Fruit fly (Drosophila melanogaster) whole organism, embryonic: ENCODE measurements around the gene CG43052.

ENCODE experiments used
- ATbp ChIP-seq: fragments of 200-800 bp; sonication (Bioruptor generic); optimal IDR thresholded peaks from 2 replicates; lab custom pipeline; 2017; ENCODE audit warnings: missing biosample characterization, mild to moderate bottlenecking, missing genetic modification characterization, missing genetic modification reagents
- C15 ChIP-seq: fragments of 200-800 bp; sonication (Bioruptor generic); IDR thresholded peaks from 3 replicates; pipeline ENCODE4 v1.3.6; 2022; ENCODE audit warnings: missing biosample characterization, missing genetic modification characterization
- CG12744 ChIP-seq: fragments of 200-800 bp; sonication (Bioruptor generic); optimal IDR thresholded peaks from 2 replicates; lab custom pipeline; 2016; ENCODE audit warnings: missing biosample characterization, missing genetic modification characterization
- CG13287 ChIP-seq: fragments of 200-800 bp; sonication (Bioruptor generic); IDR thresholded peaks from 2 replicates; pipeline ENCODE4 v1.3.6; 2022; ENCODE audit warnings: missing biosample characterization, missing genetic modification characterization; ENCODE audit not compliant: partially characterized antibody
- CG15601 ChIP-seq: fragments of 200-800 bp; sonication (Bioruptor generic); optimal IDR thresholded peaks from 3 replicates; lab custom pipeline; 2019; ENCODE audit warnings: missing biosample characterization, mild to moderate bottlenecking, missing genetic modification characterization, moderate library complexity
- CG1647 ChIP-seq: fragments of 200-800 bp; sonication (Bioruptor generic); optimal IDR thresholded peaks from 3 replicates; lab custom pipeline; 2016; ENCODE audit warnings: missing biosample characterization, missing genetic modification characterization
- CG16815 ChIP-seq: fragments of 200-800 bp; sonication (Bioruptor generic); optimal IDR thresholded peaks from 3 replicates; lab custom pipeline; 2017; ENCODE audit warnings: missing biosample characterization, mild to moderate bottlenecking, missing genetic modification characterization
- CG17359 ChIP-seq: fragments of 200-800 bp; sonication (Bioruptor generic); optimal IDR thresholded peaks from 3 replicates; lab custom pipeline; 2018; ENCODE audit warnings: missing biosample characterization, mild to moderate bottlenecking, missing genetic modification characterization, moderate library complexity
- CG18619 ChIP-seq: fragments of 200-800 bp; sonication (Bioruptor generic); optimal IDR thresholded peaks from 3 replicates; lab custom pipeline; 2017; ENCODE audit warnings: missing biosample characterization, mild to moderate bottlenecking, missing genetic modification characterization
- CG2678 ChIP-seq: fragments of 200-800 bp; sonication (Bioruptor generic); optimal IDR thresholded peaks from 3 replicates; lab custom pipeline; 2019; ENCODE audit warnings: missing biosample characterization, mild to moderate bottlenecking, missing genetic modification characterization, moderate library complexity
- CG2875 ChIP-seq: fragments of 200-800 bp; sonication (Bioruptor generic); optimal IDR thresholded peaks from 2 replicates; lab custom pipeline; 2017; ENCODE audit warnings: missing biosample characterization, mild to moderate bottlenecking, missing genetic modification characterization, missing genetic modification reagents
- CG3995 ChIP-seq: fragments of 200-800 bp; sonication (Bioruptor generic); optimal IDR thresholded peaks from 3 replicates; lab custom pipeline; 2016; ENCODE audit warnings: missing biosample characterization, missing genetic modification characterization
- CG4328 ChIP-seq: fragments of 200-800 bp; sonication (Bioruptor generic); optimal IDR thresholded peaks from 3 replicates; lab custom pipeline; 2017; ENCODE audit warnings: missing biosample characterization, missing genetic modification reagents, missing genetic modification characterization
- CG7271 ChIP-seq: fragments of 200-800 bp; sonication (Bioruptor generic); optimal IDR thresholded peaks from 2 replicates; lab custom pipeline; 2018; ENCODE audit warnings: missing biosample characterization, mild to moderate bottlenecking, missing genetic modification characterization, moderate library complexity
- CG7928 ChIP-seq: fragments of 200-800 bp; sonication (Bioruptor generic); optimal IDR thresholded peaks from 2 replicates; lab custom pipeline; 2017; ENCODE audit warnings: missing biosample characterization, mild to moderate bottlenecking, missing genetic modification characterization
- CG9215 ChIP-seq: fragments of 200-800 bp; sonication (Bioruptor generic); IDR thresholded peaks from 2 replicates; pipeline ENCODE4 v1.3.6; 2022; ENCODE audit warnings: missing biosample characterization, missing genetic modification characterization
- Camta ChIP-seq: fragments of 200-800 bp; sonication (Bioruptor generic); optimal IDR thresholded peaks from 2 replicates; lab custom pipeline; 2016; ENCODE audit warnings: missing biosample characterization, missing genetic modification characterization
- E2f2 ChIP-seq: fragments of 200-800 bp; sonication (Bioruptor generic); IDR thresholded peaks from 2 replicates; pipeline ENCODE4 v1.3.6; 2022; ENCODE audit warnings: missing biosample characterization, missing genetic modification characterization
- HLH4C ChIP-seq: fragments of 200-800 bp; sonication (Bioruptor generic); IDR thresholded peaks from 3 replicates; pipeline ENCODE4 v1.3.6; 2022; ENCODE audit warnings: missing biosample characterization, missing genetic modification characterization; ENCODE audit not compliant: partially characterized antibody
- Hand ChIP-seq: fragments of 200-800 bp; sonication (Bioruptor generic); optimal IDR thresholded peaks from 2 replicates; lab custom pipeline; 2017; ENCODE audit warnings: mild to moderate bottlenecking, missing biosample characterization, missing genetic modification reagents, missing genetic modification characterization
- MESR4 ChIP-seq: fragments of 200-800 bp; sonication (Bioruptor generic); optimal IDR thresholded peaks from 2 replicates; lab custom pipeline; 2018; ENCODE audit warnings: missing biosample characterization, mild to moderate bottlenecking, missing genetic modification characterization, moderate library complexity
- Myb ChIP-seq: fragments of 200-800 bp; sonication (Bioruptor generic); optimal IDR thresholded peaks from 2 replicates; lab custom pipeline; 2016; ENCODE audit warnings: missing biosample characterization, missing genetic modification characterization
- NK7.1 ChIP-seq: fragments of 200-800 bp; sonication (Bioruptor generic); optimal IDR thresholded peaks from 3 replicates; lab custom pipeline; 2016; ENCODE audit warnings: missing biosample characterization, missing genetic modification characterization
- Opbp ChIP-seq: fragments of 200-800 bp; sonication (Bioruptor generic); IDR thresholded peaks from 3 replicates; pipeline ENCODE4 v1.3.6; 2022; ENCODE audit warnings: missing biosample characterization, missing genetic modification characterization; ENCODE audit not compliant: partially characterized antibody
- Rfx ChIP-seq: fragments of 200-800 bp; sonication (Bioruptor generic); IDR thresholded peaks from 2 replicates; pipeline ENCODE4 v1.3.6; 2022; ENCODE audit warnings: missing biosample characterization, missing genetic modification characterization
- Sry-β ChIP-seq: fragments of 200-800 bp; sonication (Bioruptor generic); optimal IDR thresholded peaks from 2 replicates; lab custom pipeline; 2018; ENCODE audit warnings: missing biosample characterization, mild to moderate bottlenecking, missing genetic modification characterization, moderate library complexity
- ac ChIP-seq: fragments of 200-800 bp; sonication (Bioruptor generic); optimal IDR thresholded peaks from 3 replicates; lab custom pipeline; 2017; ENCODE audit warnings: missing biosample characterization, mild to moderate bottlenecking, missing genetic modification characterization
- bsh ChIP-seq, 2 experiments: fragments of 200-800 bp; sonication (Bioruptor generic); optimal IDR thresholded peaks; 2 replicates each; lab custom pipeline; 2017 to 2018; ENCODE audit warnings: mild to moderate bottlenecking in 2 of 2, missing biosample characterization in 2 of 2, missing genetic modification characterization in 2 of 2, moderate library complexity in 1 of 2
- caup ChIP-seq: fragments of 200-800 bp; sonication (Bioruptor generic); optimal IDR thresholded peaks from 3 replicates; lab custom pipeline; 2017; ENCODE audit warnings: missing biosample characterization, mild to moderate bottlenecking, missing genetic modification characterization, moderate library complexity; ENCODE audit not compliant: severe bottlenecking
- crol ChIP-seq: fragments of 200-800 bp; sonication (Bioruptor generic); IDR thresholded peaks from 2 replicates; pipeline ENCODE4 v1.3.6; 2022; ENCODE audit warnings: missing biosample characterization, missing genetic modification characterization
- gt ChIP-seq: fragments of 200-800 bp; sonication (Bioruptor generic); IDR thresholded peaks from 2 replicates; pipeline ENCODE4 v1.3.6; 2022; ENCODE audit warnings: missing biosample characterization, missing genetic modification characterization
- hbn ChIP-seq: fragments of 200-800 bp; sonication (Bioruptor generic); IDR thresholded peaks from 2 replicates; pipeline ENCODE4 v1.3.6; 2022; ENCODE audit warnings: missing biosample characterization, missing genetic modification characterization; ENCODE audit not compliant: partially characterized antibody
- jing ChIP-seq: fragments of 200-800 bp; sonication (Bioruptor generic); optimal IDR thresholded peaks from 2 replicates; lab custom pipeline; 2018; ENCODE audit warnings: missing biosample characterization, mild to moderate bottlenecking, missing genetic modification characterization
- lmd ChIP-seq: fragments of 200-800 bp; sonication (Bioruptor generic); IDR thresholded peaks from 2 replicates; pipeline ENCODE4 v1.3.6; 2022; ENCODE audit warnings: missing biosample characterization, missing genetic modification characterization
- peb ChIP-seq: fragments of 200-800 bp; sonication (Bioruptor generic); IDR thresholded peaks from 2 replicates; pipeline ENCODE4 v1.3.6; 2022; ENCODE audit warnings: missing biosample characterization, missing genetic modification characterization
- prd ChIP-seq, 3 experiments: fragments of >200 bp in 2 of 3; fragments of 200-800 bp in 1 of 3; sonication (Bioruptor generic) in 1 of 3; optimal IDR thresholded peaks in 2 of 3; IDR thresholded peaks in 1 of 3; 2 replicates in 2 of 3; 3 replicates in 1 of 3; pipeline versions ENCODE4 v1.3.6 to Lab custom; 2017 to 2022; ENCODE audit warnings: missing biosample characterization in 1 of 3, missing genetic modification characterization in 1 of 3
- repo ChIP-seq: fragments of 200-800 bp; sonication (Bioruptor generic); optimal IDR thresholded peaks from 2 replicates; lab custom pipeline; 2016; ENCODE audit warnings: missing biosample characterization, missing genetic modification characterization
- run ChIP-seq: fragments of 200-800 bp; sonication (Bioruptor generic); optimal IDR thresholded peaks from 3 replicates; lab custom pipeline; 2018; ENCODE audit warnings: missing biosample characterization, mild to moderate bottlenecking, missing genetic modification characterization
- schlank ChIP-seq: fragments of 200-800 bp; sonication (Bioruptor generic); optimal IDR thresholded peaks from 2 replicates; lab custom pipeline; 2018; ENCODE audit warnings: missing biosample characterization, mild to moderate bottlenecking, missing genetic modification characterization
- sd ChIP-seq: fragments of 200-800 bp; sonication (Bioruptor generic); optimal IDR thresholded peaks from 3 replicates; lab custom pipeline; 2018; ENCODE audit warnings: missing biosample characterization, mild to moderate bottlenecking, missing genetic modification characterization, moderate library complexity
- sens ChIP-seq: fragments of 200-800 bp; sonication (Bioruptor generic); peaks from one replicate; lab custom pipeline; 2016; ENCODE audit warnings: missing biosample characterization, missing genetic modification characterization
- so ChIP-seq: fragments of 200-800 bp; sonication (Bioruptor generic); IDR thresholded peaks from 3 replicates; pipeline ENCODE4 v1.3.6; 2022; ENCODE audit warnings: missing biosample characterization, missing genetic modification characterization
- sqz ChIP-seq: fragments of 200-800 bp; sonication (Bioruptor generic); optimal IDR thresholded peaks from 3 replicates; lab custom pipeline; 2018; ENCODE audit warnings: missing biosample characterization, mild to moderate bottlenecking, missing genetic modification characterization
- unc-4 ChIP-seq: fragments of 200-800 bp; sonication (Bioruptor generic); IDR thresholded peaks from 2 replicates; pipeline ENCODE4 v1.3.6; 2022; ENCODE audit warnings: missing biosample characterization, missing genetic modification characterization; ENCODE audit not compliant: partially characterized antibody
- usp ChIP-seq: fragments of >200 bp; optimal IDR thresholded peaks from 2 replicates; lab custom pipeline; 2017; ENCODE audit warnings: missing biosample characterization, missing genetic modification characterization
- z ChIP-seq: fragments of 200-800 bp; sonication (Bioruptor generic); IDR thresholded peaks from 3 replicates; pipeline ENCODE4 v1.3.6; 2022; ENCODE audit warnings: missing biosample characterization, missing genetic modification characterization

Gene CG43052

dm6 chr2L:14351441-14352127, at the start of gene CG43052:
Gene CG43052 (plus strand): TSS chr2L:14352077.
- TF ChIP-seq CG1647 (GFP tag; lab: Kevin White, UChicago): no peak
- no peak for TF ChIP-seq sqz
- no peak for TF ChIP-seq so (GFP tag; lab: Robert Waterston, UW)
- no peak for TF ChIP-seq ac (GFP tag; lab: Kevin White, UChicago)
- 0 out of 2 replicates have a peak, but pooled peaks have one; percentile 12 for TF ChIP-seq CG13287 (GFP tag; lab: Robert Waterston, UW)
- no peak for TF ChIP-seq CG12744
- no peak for TF ChIP-seq peb (GFP tag; lab: Robert Waterston, UW)
- TF ChIP-seq hbn (GFP tag; lab: Robert Waterston, UW): no peak
- no peak for TF ChIP-seq gt (GFP tag; lab: Robert Waterston, UW)
- TF ChIP-seq Sry-β (GFP tag; lab: Kevin White, UChicago): no peak
- no peak for TF ChIP-seq CG7928 (GFP tag; lab: Kevin White, UChicago)
- peak; percentile 89 for TF ChIP-seq CG3995 (GFP tag; lab: Kevin White, UChicago)
- no peak for TF ChIP-seq usp
- no peak for TF ChIP-seq repo (GFP tag; lab: Kevin White, UChicago)
- TF ChIP-seq crol (GFP tag; lab: Robert Waterston, UW): no peak
- TF ChIP-seq Myb (GFP tag; lab: Kevin White, UChicago): peak; percentile 53
- TF ChIP-seq Camta (GFP tag; lab: Kevin White, UChicago): no peak
- no peak for TF ChIP-seq HLH4C (GFP tag; lab: Robert Waterston, UW)
- no peak for TF ChIP-seq Rfx (GFP tag; lab: Robert Waterston, UW)
- TF ChIP-seq lmd (GFP tag; lab: Robert Waterston, UW): no peak
- TF ChIP-seq CG7271 (tag; lab: Kevin White, UChicago): no peak
- TF ChIP-seq sd (tag; lab: Kevin White, UChicago): no peak
- no peak for TF ChIP-seq NK7.1 (GFP tag; lab: Kevin White, UChicago)
- no peak for TF ChIP-seq unc-4 (GFP tag; lab: Robert Waterston, UW)
- TF ChIP-seq Hand (GFP tag; lab: Kevin White, UChicago): no peak

dm6 chr2L:14302478-14302877, 49.4 kb upstream of the CG43052 start:
- TF ChIP-seq z (GFP tag; lab: Robert Waterston, UW): 0 out of 3 replicates have a peak, but pooled peaks have one; percentile 31
- peak; percentile 66 for TF ChIP-seq sens
- TF ChIP-seq E2f2 (GFP tag; lab: Robert Waterston, UW): no peak
- peak; percentile 38 for TF ChIP-seq ATbp (GFP tag; lab: Kevin White, UChicago)
- TF ChIP-seq sd (tag; lab: Kevin White, UChicago): peak; percentile 65

- no peak for TF ChIP-seq schlank (tag; lab: Kevin White, UChicago)
- no peak for TF ChIP-seq CG16815 (GFP tag; lab: Kevin White, UChicago)
- TF ChIP-seq CG17359: peak; percentile 59
- TF ChIP-seq bsh (GFP tag; optimal IDR thresholded peaks at IDR 0.05; lab: Kevin White, UChicago): peak in 1 of 2 experiments; percentile 51
- TF ChIP-seq CG15601: peak; percentile 29
- no peak for TF ChIP-seq Opbp
- TF ChIP-seq caup (GFP tag; lab: Kevin White, UChicago): peak; percentile 10
- TF ChIP-seq run (tag; lab: Kevin White, UChicago): peak; percentile 14
- peak; percentile 0 for TF ChIP-seq CG18619
- TF ChIP-seq C15 (GFP tag; lab: Robert Waterston, UW): no peak
- TF ChIP-seq hbn (GFP tag; lab: Robert Waterston, UW): no peak
- TF ChIP-seq CG9215 (GFP tag; lab: Robert Waterston, UW): no peak
- no peak for TF ChIP-seq MESR4 (GFP tag; lab: Kevin White, UChicago)
- peak; percentile 34 for TF ChIP-seq CG2678 (tag; lab: Kevin White, UChicago)
- TF ChIP-seq ATbp (GFP tag; lab: Kevin White, UChicago): peak; percentile 75
- peak; percentile 30 for TF ChIP-seq CG2875
- TF ChIP-seq jing (GFP tag; lab: Kevin White, UChicago): no peak
- no peak for TF ChIP-seq prd (optimal IDR thresholded peaks at IDR 0.05; lab: Kevin White, UChicago)
- TF ChIP-seq prd (GFP tag; IDR thresholded peaks at IDR 0.05; lab: Robert Waterston, UW): no peak
- no peak for TF ChIP-seq CG4328 (GFP tag; lab: Kevin White, UChicago)
Observed at dm6 chr2L:14307516-14307915, 44.4 kb upstream of the CG43052 start.
